Worm (Caenorhabditis elegans): ENCODE measurements around the gene K10H10.4.

K10H10.4 gene

ce11 chrII:14534000-14534399, 33.8 kb downstream of the K10H10.4 start, which contains the start of gene C04H5.1:
Gene C04H5.1 (plus strand): TSS chrII:14534300.
- no peak for TF ChIP-seq mab-5 (tag; optimal IDR thresholded peaks at IDR 0.05)
- no peak for TF ChIP-seq ztf-1 (GFP tag; conservative IDR thresholded peaks at IDR 0.05)
- no peak for TF ChIP-seq nhr-23 (tag; optimal IDR thresholded peaks at IDR 0.05)
- no peak for TF ChIP-seq nhr-25 (tag; optimal IDR thresholded peaks at IDR 0.05)
- no peak for TF ChIP-seq unc-39 (tag; optimal IDR thresholded peaks at IDR 0.05)
- no peak for TF ChIP-seq ceh-82 (tag; optimal IDR thresholded peaks at IDR 0.05)
- TF ChIP-seq nhr-11 (tag; optimal IDR thresholded peaks at IDR 0.05) = no peak
- no peak for TF ChIP-seq Y55F3AM.14 (GFP tag; optimal IDR thresholded peaks at IDR 0.05)
- TF ChIP-seq fos-1 (tag; optimal IDR thresholded peaks at IDR 0.05) = no peak
- no peak for TF ChIP-seq lin-11 (tag; optimal IDR thresholded peaks at IDR 0.05)
- TF ChIP-seq elt-1 (tag; optimal IDR thresholded peaks at IDR 0.05) = no peak
- TF ChIP-seq crh-2 (tag; optimal IDR thresholded peaks at IDR 0.05) = no peak
- no peak for TF ChIP-seq lin-39 (tag; optimal IDR thresholded peaks at IDR 0.05)
- no peak for TF ChIP-seq sma-3 (GFP tag; optimal IDR thresholded peaks at IDR 0.05)
- TF ChIP-seq zag-1 (tag; optimal IDR thresholded peaks at IDR 0.05) = no peak
- no peak for TF ChIP-seq lin-13 (GFP tag; optimal IDR thresholded peaks at IDR 0.05)
- no peak for TF ChIP-seq mdl-1 (tag; optimal IDR thresholded peaks at IDR 0.05)
- TF ChIP-seq ztf-11 (tag; optimal IDR thresholded peaks at IDR 0.05) = no peak
- TF ChIP-seq nhr-129 (tag; optimal IDR thresholded peaks at IDR 0.05) = no peak
- TF ChIP-seq aly-2 (tag; optimal IDR thresholded peaks at IDR 0.05) = no peak

- TF ChIP-seq elt-3 (tag; optimal IDR thresholded peaks at IDR 0.05) (no peak), lin-39 (tag; optimal IDR thresholded peaks at IDR 0.05) (no peak), sma-9 (GFP tag; optimal IDR thresholded peaks at IDR 0.05) (no peak), sma-9 (tag; optimal IDR thresholded peaks at IDR 0.05) (no peak), peb-1 (tag; optimal IDR thresholded peaks at IDR 0.05) (no peak), Y55F3AM.14 (GFP tag; optimal IDR thresholded peaks at IDR 0.05) (no peak), nhr-77 (tag; optimal IDR thresholded peaks at IDR 0.05) (no peak), nhr-10 (tag; optimal IDR thresholded peaks at IDR 0.05) (no peak), ztf-4 (tag; optimal IDR thresholded peaks at IDR 0.05) (no peak), alr-1 (tag; optimal IDR thresholded peaks at IDR 0.05) (no peak)
These were observed 37.5 kb downstream of the K10H10.4 start, which contains the start of the genes clec-147 and C04H5.7 for ce11 chrII:14537728-14538127. Gene clec-147 (minus strand): TSS chrII:14537828. Gene C04H5.7 (plus strand): TSS chrII:14537946.

- TF ChIP-seq mbf-1 (tag; optimal IDR thresholded peaks at IDR 0.05) = no peak
- peak; percentile 84 for TF ChIP-seq fos-1 (tag; optimal IDR thresholded peaks at IDR 0.05)
These were observed 40.3 kb downstream of the K10H10.4 start for ce11 chrII:14540551-14540950.

ce11 chrII:14548691-14549090, 48.5 kb downstream of the K10H10.4 start, which contains the start of gene gcy-29:
Gene gcy-29 (minus strand): TSS chrII:14548791.
- TF ChIP-seq lin-39 (tag; optimal IDR thresholded peaks at IDR 0.05) = no peak
- TF ChIP-seq unc-55 (GFP tag; optimal IDR thresholded peaks at IDR 0.05) = no peak

DNA sequence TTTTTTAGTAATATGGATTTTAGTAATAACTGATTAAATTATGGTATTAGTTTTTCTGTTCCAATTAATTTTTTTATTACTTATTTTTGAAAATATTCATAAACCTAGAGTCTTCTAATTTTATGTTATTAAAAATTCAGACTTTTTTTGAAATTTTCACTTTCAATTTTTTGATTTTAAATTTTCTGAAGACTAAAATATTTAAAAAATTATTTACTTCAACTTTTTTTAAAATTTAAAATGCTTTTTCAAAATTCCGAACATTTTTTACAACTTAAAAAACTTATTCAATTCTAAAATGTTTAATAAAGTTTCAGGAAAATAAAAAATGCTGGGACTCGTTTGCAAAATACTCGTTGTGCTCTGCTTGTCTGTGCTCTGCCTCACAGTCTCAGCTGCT, 50.4 kb downstream of the K10H10.4 start, which contains the start of gene nlp-41:
nlp-41 (plus strand) TSS at position 301 of the 400 bp plus-strand sequence.
- TF ChIP-seq mab-5 (tag; optimal IDR thresholded peaks at IDR 0.05) (no peak), mbf-1 (tag; optimal IDR thresholded peaks at IDR 0.05) (no peak), unc-62 (GFP tag; optimal IDR thresholded peaks at IDR 0.05) (no peak), crh-2 (tag; optimal IDR thresholded peaks at IDR 0.05) (no peak)

Measured in whole organism, L2 larva.